Worm (Caenorhabditis elegans): ENCODE measurements around the gene clec-252.

DNA sequence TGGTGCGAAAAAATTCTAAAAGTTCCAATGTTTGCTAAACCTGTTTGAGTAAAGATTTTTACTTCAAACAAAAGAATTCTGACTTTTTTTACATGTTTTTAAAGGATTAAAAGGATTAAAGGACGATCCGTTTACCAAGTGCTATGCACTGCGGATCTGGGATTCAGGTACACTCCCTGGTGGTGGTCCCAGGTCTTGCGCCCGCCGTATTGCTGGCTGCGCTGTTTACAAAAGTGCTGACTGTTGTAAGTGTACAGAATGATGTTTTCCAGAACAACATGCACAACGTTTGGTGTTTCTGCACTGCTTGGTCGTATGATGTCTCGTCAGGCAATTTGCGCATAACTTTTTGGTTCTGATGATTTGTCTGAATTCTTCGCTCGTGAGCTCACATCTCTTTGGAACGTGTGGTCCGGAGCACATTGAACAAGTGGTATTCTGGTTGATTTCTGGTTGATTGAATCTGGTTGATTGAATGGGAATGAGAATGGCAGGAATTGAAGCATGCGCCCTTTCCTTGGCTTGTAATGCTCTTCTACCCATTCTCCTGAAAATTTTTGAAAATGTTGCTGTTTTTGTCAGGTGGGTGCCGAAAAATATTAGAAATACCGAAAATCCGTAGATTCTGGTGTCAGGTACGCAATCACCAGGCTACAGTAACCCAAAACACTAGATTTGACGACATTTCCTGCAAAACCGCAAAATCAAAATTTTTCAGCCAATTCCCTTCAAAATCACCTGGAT is 43.1 kb downstream of the clec-252 start:
- TF ChIP-seq dao-5 (tag; optimal IDR thresholded peaks at IDR 0.05) (no peak), W03F9.2 (tag; optimal IDR thresholded peaks at IDR 0.05) (no peak), him-1 (tag; optimal IDR thresholded peaks at IDR 0.05) (no peak)

Data from whole organism, L4/young adult.